Fruit fly (Drosophila melanogaster) whole organism, prepupa: Measurements from ENCODE around the gene RabX6.

Experiments
- Blimp-1 ChIP-seq: fragments of 200-800 bp; sonication (Bioruptor generic); optimal IDR thresholded peaks from 3 replicates; lab custom pipeline; 2017; ENCODE audit warnings: missing biosample characterization, missing genetic modification characterization, mild to moderate bottlenecking, moderate library complexity, missing genetic modification reagents
- CG11294 ChIP-seq: fragments of 200-800 bp; sonication (Bioruptor generic); IDR thresholded peaks from 2 replicates; pipeline ENCODE4 v1.3.6; 2022; ENCODE audit warnings: missing biosample characterization, missing genetic modification characterization
- CG11762 ChIP-seq: fragments of 200-800 bp; sonication (Bioruptor generic); optimal IDR thresholded peaks from 3 replicates; lab custom pipeline; 2016; ENCODE audit warnings: missing biosample characterization, missing genetic modification characterization; ENCODE audit not compliant: insufficient read depth
- CG15336 ChIP-seq: fragments of 200-800 bp; sonication (Bioruptor generic); IDR thresholded peaks from 2 replicates; pipeline ENCODE4 v1.3.6; 2022; ENCODE audit warnings: missing biosample characterization, missing genetic modification characterization
- CG6792 ChIP-seq: fragments of 200-800 bp; sonication (Bioruptor generic); optimal IDR thresholded peaks from 3 replicates; lab custom pipeline; 2016; ENCODE audit warnings: missing biosample characterization, missing genetic modification characterization
- CG6808 ChIP-seq: fragments of 200-800 bp; sonication (Bioruptor generic); optimal IDR thresholded peaks from 3 replicates; lab custom pipeline; 2017; ENCODE audit warnings: missing biosample characterization, missing genetic modification characterization, mild to moderate bottlenecking, moderate library complexity, missing genetic modification reagents
- CG6854 ChIP-seq: fragments of 200-800 bp; sonication (Bioruptor generic); optimal IDR thresholded peaks from 2 replicates; lab custom pipeline; 2017; ENCODE audit warnings: missing biosample characterization, mild to moderate bottlenecking, missing genetic modification characterization
- CG8119 ChIP-seq: fragments of 200-800 bp; sonication (Bioruptor generic); IDR thresholded peaks from 3 replicates; pipeline ENCODE4 v1.3.6; 2022; ENCODE audit warnings: missing biosample characterization, missing genetic modification characterization
- Eip75B ChIP-seq: fragments of 200-800 bp; sonication (Bioruptor generic); optimal IDR thresholded peaks from 3 replicates; lab custom pipeline; 2016; ENCODE audit warnings: missing biosample characterization, missing genetic modification characterization
- Met ChIP-seq: fragments of 200-800 bp; sonication (Bioruptor generic); optimal IDR thresholded peaks from 3 replicates; lab custom pipeline; 2016; ENCODE audit warnings: missing biosample characterization, missing genetic modification characterization
- esn ChIP-seq: fragments of 200-800 bp; sonication (Bioruptor generic); optimal IDR thresholded peaks from 2 replicates; lab custom pipeline; 2016; ENCODE audit warnings: missing biosample characterization, mild to moderate bottlenecking, missing genetic modification characterization, moderate library complexity
- fkh ChIP-seq: fragments of 200-800 bp; sonication (Bioruptor generic); optimal IDR thresholded peaks from 3 replicates; lab custom pipeline; 2017; ENCODE audit warnings: missing biosample characterization, mild to moderate bottlenecking, missing genetic modification characterization, moderate library complexity

dm6 chr3L:721863-722262, 31.5 kb downstream of the RabX6 start:
- TF ChIP-seq CG6792, result no peak
- no peak for TF ChIP-seq CG11762 (GFP tag; lab: Kevin White, UChicago)
- 0 out of 3 replicates have a peak, but pooled peaks have one; percentile 18 for TF ChIP-seq CG8119 (GFP tag; lab: Robert Waterston, UW)
- no peak for TF ChIP-seq CG6854 (GFP tag; lab: Kevin White, UChicago)
- TF ChIP-seq Eip75B, result no peak
- no peak for TF ChIP-seq esn (GFP tag; lab: Kevin White, UChicago)
- TF ChIP-seq CG6808 (GFP tag; lab: Kevin White, UChicago), result no peak
- peak; percentile 32; the same call in 1 of the 2 replicates for TF ChIP-seq CG11294
- no peak for TF ChIP-seq fkh
- no peak for TF ChIP-seq Met
- TF ChIP-seq Blimp-1 (GFP tag; lab: Kevin White, UChicago), result no peak
- peak; percentile 52 for TF ChIP-seq CG15336 (GFP tag; lab: Robert Waterston, UW)
